Worm (Caenorhabditis elegans): ENCODE data around the gene ZK813.1.

The ZK813.1 gene

ce11 chrX:3472226-3472625 lies 26.1 kb downstream of the ZK813.1 start (continued):
- TF ChIP-seq nhr-232 (tag; optimal IDR thresholded peaks at IDR 0.05) (peak; percentile 47), ceh-19 (GFP tag; optimal IDR thresholded peaks at IDR 0.05) (no peak), ref-2 (tag; optimal IDR thresholded peaks at IDR 0.05) (peak; percentile 83), ahr-1 (tag; optimal IDR thresholded peaks at IDR 0.05) (no peak), ceh-2 (tag; optimal IDR thresholded peaks at IDR 0.05) (peak; percentile 26), eyg-1 (tag; optimal IDR thresholded peaks at IDR 0.05) (peak; percentile 25), sox-2 (GFP tag; IDR thresholded peaks at IDR 0.05) (peak; percentile 64), pat-9 (tag; optimal IDR thresholded peaks at IDR 0.05) (no peak), dmd-4 (tag; optimal IDR thresholded peaks at IDR 0.05; ENCODE audit: borderline replicate concordance) (no peak), ceh-18 (tag; optimal IDR thresholded peaks at IDR 0.05) (peak; percentile 30), syd-9 (tag; optimal IDR thresholded peaks at IDR 0.05) (peak; percentile 69)

- TF ChIP-seq ceh-48 (tag; optimal IDR thresholded peaks at IDR 0.05) = no peak
- TF ChIP-seq hlh-13 (GFP tag; optimal IDR thresholded peaks at IDR 0.05) = no peak
- no peak for TF ChIP-seq pha-4 (tag; optimal IDR thresholded peaks at IDR 0.05)
- no peak for TF ChIP-seq C08G9.2 (tag; optimal IDR thresholded peaks at IDR 0.05)
- TF ChIP-seq fkh-6 (tag; optimal IDR thresholded peaks at IDR 0.05) = no peak
- no peak for TF ChIP-seq ceh-45 (GFP tag; IDR thresholded peaks at IDR 0.05)
- no peak for TF ChIP-seq ttx-3 (tag; optimal IDR thresholded peaks at IDR 0.05)
- no peak for TF ChIP-seq npax-4 (tag; optimal IDR thresholded peaks at IDR 0.05)
- no peak for TF ChIP-seq lin-11 (tag; optimal IDR thresholded peaks at IDR 0.05)
- no peak for TF ChIP-seq unc-3 (GFP tag; conservative IDR thresholded peaks at IDR 0.05)
- no peak for TF ChIP-seq unc-3 (tag; optimal IDR thresholded peaks at IDR 0.05)
- no peak for TF ChIP-seq hlh-8 (tag; optimal IDR thresholded peaks at IDR 0.05)
- TF ChIP-seq pax-1 (tag; optimal IDR thresholded peaks at IDR 0.05) = no peak
- TF ChIP-seq ceh-31 (tag; optimal IDR thresholded peaks at IDR 0.05) = no peak
- TF ChIP-seq zip-5 (tag; optimal IDR thresholded peaks at IDR 0.05) = no peak
- TF ChIP-seq hlh-6 (tag; optimal IDR thresholded peaks at IDR 0.05) = no peak
- TF ChIP-seq nhr-232 (tag; optimal IDR thresholded peaks at IDR 0.05) = no peak
- TF ChIP-seq madf-2 (tag; optimal IDR thresholded peaks at IDR 0.05) = no peak
- TF ChIP-seq eyg-1 (tag; optimal IDR thresholded peaks at IDR 0.05) = no peak
- no peak for TF ChIP-seq pros-1 (tag; optimal IDR thresholded peaks at IDR 0.05)
Measured at ce11 chrX:3473793-3474192, 27.7 kb downstream of the ZK813.1 start.

ce11 chrX:3479950-3480349 lies 33.8 kb downstream of the ZK813.1 start, which contains the start of gene wrt-6:
Gene wrt-6, plus strand, starts transcription at chrX:3480250.
- no peak for TF ChIP-seq ceh-31 (tag; optimal IDR thresholded peaks at IDR 0.05)
- no peak for TF ChIP-seq ceh-22 (tag; optimal IDR thresholded peaks at IDR 0.05)
- TF ChIP-seq unc-86 (tag; optimal IDR thresholded peaks at IDR 0.05) = no peak
- no peak for TF ChIP-seq hlh-30 (tag; optimal IDR thresholded peaks at IDR 0.05; ENCODE audit: insufficient read depth)
- no peak for TF ChIP-seq odd-2 (tag; optimal IDR thresholded peaks at IDR 0.05)
- no peak for TF ChIP-seq pat-9 (tag; optimal IDR thresholded peaks at IDR 0.05)
- TF ChIP-seq K09A11.1 (tag; optimal IDR thresholded peaks at IDR 0.05; ENCODE audit: insufficient read depth) = no peak
- no peak for TF ChIP-seq zip-5 (tag; optimal IDR thresholded peaks at IDR 0.05)
- TF ChIP-seq madf-2 (tag; optimal IDR thresholded peaks at IDR 0.05) = no peak
- TF ChIP-seq ceh-14 (tag; optimal IDR thresholded peaks at IDR 0.05) = no peak
- TF ChIP-seq ceh-45 (GFP tag; IDR thresholded peaks at IDR 0.05) = no peak
- TF ChIP-seq dmd-4 (tag; optimal IDR thresholded peaks at IDR 0.05; ENCODE audit: borderline replicate concordance) = no peak
- TF ChIP-seq mec-3 (tag; optimal IDR thresholded peaks at IDR 0.05; ENCODE audit: borderline replicate concordance) = no peak
- TF ChIP-seq ttx-3 (tag; optimal IDR thresholded peaks at IDR 0.05) = no peak
- TF ChIP-seq pax-1 (tag; optimal IDR thresholded peaks at IDR 0.05) = no peak
- no peak for TF ChIP-seq ceh-30 (tag; optimal IDR thresholded peaks at IDR 0.05)
- no peak for TF ChIP-seq syd-9 (tag; optimal IDR thresholded peaks at IDR 0.05)
- no peak for TF ChIP-seq sdc-2 (tag; optimal IDR thresholded peaks at IDR 0.05)
- TF ChIP-seq fkh-10 (GFP tag; optimal IDR thresholded peaks at IDR 0.05) = no peak

Measured in whole organism, late embryonic.